Worm (Caenorhabditis elegans) whole organism, L1 larva: ENCODE measurements around the gene srt-74.
"Not testable (repeated sequence)": the region's sequence is repeated elsewhere in the genome, so short reads cannot be mapped to it uniquely, and the experiment has no call there.

Experiments
- efl-1 ChIP-seq, 4 experiments: fragments of 150-350 bp; optimal IDR thresholded peaks in 3 of 4; peaks in 1 of 4; 1 replicate in 1 of 4; 2 replicates in 3 of 4; lab custom pipeline; 2014; ENCODE audit warnings: missing biosample characterization in 2 of 4, missing genetic modification characterization in 2 of 4, missing genetic modification reagents in 2 of 4
- fkh-10 ChIP-seq: sonication (generic microtip); optimal IDR thresholded peaks from 2 replicates; lab custom pipeline; 2017; ENCODE audit warnings: missing biosample characterization, missing genetic modification reagents, missing genetic modification characterization
- isw-1 ChIP-seq: fragments of 200-800 bp; sonication (Bioruptor generic); IDR thresholded peaks from 2 replicates; pipeline ENCODE4 v1.3.6; 2022; ENCODE audit warnings: missing genetic modification characterization, missing compliant biosample characterization
- jun-1 ChIP-seq: fragments of 150-350 bp; optimal IDR thresholded peaks from 2 replicates; lab custom pipeline; 2014; ENCODE audit warnings: missing biosample characterization, missing genetic modification reagents, missing genetic modification characterization
- lin-15B ChIP-seq: fragments of 150-350 bp; sonication (generic microtip); optimal IDR thresholded peaks from 3 replicates; lab custom pipeline; 2014; ENCODE audit warnings: missing biosample characterization, missing genetic modification characterization
- lin-35 ChIP-seq, 2 experiments: fragments of 150-350 bp; optimal IDR thresholded peaks; 2 replicates each; lab custom pipeline; 2014; ENCODE audit warnings: missing biosample characterization in 2 of 2, missing genetic modification characterization in 2 of 2, missing genetic modification reagents in 2 of 2
- lir-3 ChIP-seq: sonication (generic microtip); optimal IDR thresholded peaks from 2 replicates; lab custom pipeline; 2016; ENCODE audit warnings: mild to moderate bottlenecking, missing genetic modification characterization, moderate library complexity, missing compliant biosample characterization; ENCODE audit not compliant: poor library complexity
- nhr-19 ChIP-seq: fragments of 200-800 bp; sonication (Bioruptor generic); conservative IDR thresholded peaks from 2 replicates; pipeline ENCODE4 v1.3.6; 2022; ENCODE audit warnings: missing genetic modification characterization, missing compliant biosample characterization
- nhr-28 ChIP-seq: fragments of 150-350 bp; optimal IDR thresholded peaks from 2 replicates; lab custom pipeline; 2014; ENCODE audit warnings: missing biosample characterization, missing genetic modification characterization
- pqm-1 ChIP-seq: sonication (generic microtip); optimal IDR thresholded peaks from 3 replicates; lab custom pipeline; 2017; ENCODE audit warnings: missing biosample characterization, missing genetic modification characterization
- snpc-4 ChIP-seq: fragments of 150-350 bp; optimal IDR thresholded peaks from 2 replicates; lab custom pipeline; 2014; ENCODE audit warnings: missing biosample characterization, missing genetic modification characterization
- swsn-7 ChIP-seq: sonication (generic microtip); optimal IDR thresholded peaks from 2 replicates; lab custom pipeline; 2016; ENCODE audit warnings: missing genetic modification characterization, missing compliant biosample characterization
- unc-62 ChIP-seq: fragments of 150-350 bp; optimal IDR thresholded peaks from 2 replicates; lab custom pipeline; 2014; ENCODE audit warnings: missing biosample characterization, missing genetic modification reagents, missing genetic modification characterization

ce11 chrV:14306771-14307170, 24.6 kb upstream of the srt-74 start, which contains the start of gene spig-4:
- TF ChIP-seq unc-62 (GFP tag; lab: Kevin White, UChicago); lin-35 (GFP tag; optimal IDR thresholded peaks at IDR 0.05; lab: Kevin White, UChicago); snpc-4; jun-1; fkh-10 (GFP tag; lab: Kevin White, UChicago); isw-1 (GFP tag; lab: Robert Waterston, UW); lir-3 (tag; lab: Kevin White, UChicago); efl-1 (optimal IDR thresholded peaks at IDR 0.05; lab: Kevin White, UChicago); efl-1 (GFP tag; optimal IDR thresholded peaks at IDR 0.05 in 1 of 2; lab: Kevin White, UChicago); pqm-1 (tag; lab: Kevin White, UChicago); nhr-19; nhr-28 (tag; lab: Kevin White, UChicago); swsn-7 (tag; lab: Kevin White, UChicago); lin-15B (tag; lab: Kevin White, UChicago): not testable (repeated sequence)
